Fruit fly (Drosophila melanogaster): ENCODE data around the gene alphaTub67C.

- TF ChIP-seq CG8478 (optimal IDR thresholded peaks at IDR 0.05) (no peak), pan (optimal IDR thresholded peaks at IDR 0.05) (no peak), psq (optimal IDR thresholded peaks at IDR 0.05) (no peak), Dll (optimal IDR thresholded peaks at IDR 0.05) (no peak), EcR (GFP tag; optimal IDR thresholded peaks at IDR 0.05) (no peak), usp (GFP tag; optimal IDR thresholded peaks at IDR 0.05) (no peak)
Measured at dm6 chr3L:9697527-9697883, 16.4 kb downstream of the alphaTub67C start.
